Worm (Caenorhabditis elegans) whole organism, mixed stage, embryonic: ENCODE measurements around the gene H02F09.2.

Experiments
- M03D4.4 ChIP-seq: sonication (generic microtip); optimal IDR thresholded peaks from 2 replicates; lab custom pipeline; 2017; ENCODE audit warnings: mild to moderate bottlenecking, missing genetic modification characterization, missing compliant biosample characterization
- blmp-1 ChIP-seq: fragments of 150-350 bp; optimal IDR thresholded peaks from 2 replicates; lab custom pipeline; 2014; ENCODE audit warnings: missing biosample characterization, missing genetic modification characterization
- ceh-39 ChIP-seq: fragments of 150-350 bp; optimal IDR thresholded peaks from 2 replicates; lab custom pipeline; 2014; ENCODE audit warnings: missing biosample characterization, missing genetic modification characterization
- flh-1 ChIP-seq: fragments of 200-800 bp; sonication (Bioruptor generic); optimal IDR thresholded peaks from 2 replicates; lab custom pipeline; 2018; ENCODE audit warnings: mild to moderate bottlenecking, missing genetic modification characterization, moderate library complexity, missing compliant biosample characterization
- ham-2 ChIP-seq: fragments of 200-800 bp; sonication (Bioruptor generic); optimal IDR thresholded peaks from 2 replicates; lab custom pipeline; 2018; ENCODE audit warnings: mild to moderate bottlenecking, missing genetic modification characterization, missing compliant biosample characterization
- lin-13 ChIP-seq: fragments of 150-350 bp; optimal IDR thresholded peaks from 2 replicates; lab custom pipeline; 2014; ENCODE audit warnings: missing biosample characterization, missing genetic modification characterization
- nhr-28 ChIP-seq: fragments of 150-350 bp; optimal IDR thresholded peaks from 2 replicates; lab custom pipeline; 2014; ENCODE audit warnings: missing biosample characterization, missing genetic modification characterization
- nhr-76 ChIP-seq: sonication (generic microtip); optimal IDR thresholded peaks from 2 replicates; lab custom pipeline; 2017; ENCODE audit warnings: missing biosample characterization, missing genetic modification characterization
- pha-4 ChIP-seq: fragments of 150-350 bp; optimal IDR thresholded peaks from 2 replicates; lab custom pipeline; 2018; ENCODE audit warnings: missing biosample characterization, missing genetic modification reagents, missing genetic modification characterization
- snpc-4 ChIP-seq: fragments of 150-350 bp; optimal IDR thresholded peaks from 2 replicates; lab custom pipeline; 2014; ENCODE audit warnings: missing biosample characterization, missing genetic modification characterization
- unc-39 ChIP-seq: fragments of 150-350 bp; optimal IDR thresholded peaks from 2 replicates; lab custom pipeline; 2014; ENCODE audit warnings: missing biosample characterization, missing genetic modification characterization
- zip-8 ChIP-seq: fragments of 150-350 bp; optimal IDR thresholded peaks from 2 replicates; lab custom pipeline; 2014; ENCODE audit warnings: missing biosample characterization, missing genetic modification characterization
- ztf-11 ChIP-seq: fragments of 150-350 bp; optimal IDR thresholded peaks from 2 replicates; lab custom pipeline; 2014; ENCODE audit warnings: missing biosample characterization, missing genetic modification characterization

DNA sequence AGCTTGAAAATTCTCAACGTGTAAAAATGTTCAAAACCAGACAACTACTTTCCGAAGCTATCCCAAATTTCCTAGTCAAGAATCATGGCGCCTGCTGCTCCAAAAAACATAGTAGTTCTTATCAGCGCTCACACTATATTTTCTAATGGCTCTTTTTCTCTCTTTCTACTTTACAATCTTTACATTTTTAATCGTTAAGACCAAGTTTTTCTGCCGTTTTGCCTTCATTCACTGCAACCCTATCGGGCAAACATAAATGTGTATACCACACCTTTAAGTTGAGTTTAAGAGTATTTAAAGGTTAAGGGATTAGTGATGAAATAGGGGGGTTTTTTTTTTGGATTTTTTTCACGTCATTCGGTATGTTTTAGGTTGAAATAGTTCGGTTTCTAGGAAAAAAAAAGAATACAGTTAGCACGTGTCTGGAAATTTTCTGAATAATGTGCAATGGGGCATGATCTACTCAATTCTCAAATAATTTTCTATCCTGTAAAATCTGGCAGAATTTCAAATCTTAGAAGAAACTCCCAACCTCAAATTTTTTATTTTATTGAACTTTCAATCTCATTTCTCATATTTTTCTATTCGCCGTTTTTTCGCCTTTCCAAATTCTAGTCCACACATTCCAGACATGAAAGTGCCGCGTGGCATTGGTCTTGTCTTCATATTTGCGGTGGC is 25.0 kb upstream of the H02F09.2 start, which contains the start of gene K06A9.1:
- TF ChIP-seq lin-13 = no peak
- no peak for TF ChIP-seq ztf-11 (tag; lab: Kevin White, UChicago)
- TF ChIP-seq nhr-76 (tag; lab: Kevin White, UChicago) = no peak
- no peak for TF ChIP-seq flh-1 (GFP tag; lab: Kevin White, UChicago)
- no peak for TF ChIP-seq nhr-28 (tag; lab: Kevin White, UChicago)
- TF ChIP-seq ham-2 (GFP tag; lab: Kevin White, UChicago) = no peak
- TF ChIP-seq blmp-1 (tag; lab: Kevin White, UChicago) = no peak
- no peak for TF ChIP-seq ceh-39 (tag; lab: Kevin White, UChicago)
- TF ChIP-seq M03D4.4 (tag; lab: Kevin White, UChicago) = no peak
- TF ChIP-seq zip-8 (tag; lab: Kevin White, UChicago) = no peak
- no peak for TF ChIP-seq snpc-4
- no peak for TF ChIP-seq unc-39 (tag; lab: Kevin White, UChicago)
- no peak for TF ChIP-seq pha-4 (tag; lab: Kevin White, UChicago)
